Worm (Caenorhabditis elegans): ENCODE data around the gene K07H8.11.

Gene K07H8.11

ce11 chrIV:8260848-8261638 lies 14.1 kb downstream of the K07H8.11 start, which contains the start of gene vit-6 (continued):
- TF ChIP-seq mes-4 (tag; optimal IDR thresholded peaks at IDR 0.05) (no peak), attf-3 (GFP tag; conservative IDR thresholded peaks at IDR 0.05) (no peak), nhr-90 (tag; optimal IDR thresholded peaks at IDR 0.05) (no peak), snpc-1.1 (tag; optimal IDR thresholded peaks at IDR 0.05; ENCODE audit: insufficient read depth) (no peak), F49E8.2 (tag; optimal IDR thresholded peaks at IDR 0.05; ENCODE audit: insufficient read depth) (no peak), K12H6.12 (tag; optimal IDR thresholded peaks at IDR 0.05) (no peak), ceh-79 (tag; optimal IDR thresholded peaks at IDR 0.05) (no peak), mcd-1 (GFP tag; IDR thresholded peaks at IDR 0.05) (no peak; the same call in 1 of the 2 replicates), F23B12.7 (tag; optimal IDR thresholded peaks at IDR 0.05; ENCODE audit: insufficient read depth) (no peak), nhr-80 (tag; optimal IDR thresholded peaks at IDR 0.05) (peak; percentile 82), Y53F4B.3 (GFP tag; IDR thresholded peaks at IDR 0.05) (no peak), ztf-6 (GFP tag; IDR thresholded peaks at IDR 0.05) (no peak), chd-7 (tag; optimal IDR thresholded peaks at IDR 0.05) (no peak), hlh-12 (tag; optimal IDR thresholded peaks at IDR 0.05) (no peak), lag-1 (GFP tag; IDR thresholded peaks at IDR 0.05) (no peak), zfh-2 (GFP tag; conservative IDR thresholded peaks at IDR 0.05) (no peak; the same call in 1 of the 2 replicates), ets-4 (GFP tag; optimal IDR thresholded peaks at IDR 0.05) (peak; percentile 6), nfya-1 (tag; optimal IDR thresholded peaks at IDR 0.05; ENCODE audit: borderline replicate concordance, insufficient read depth) (no peak), D2030.7 (GFP tag; IDR thresholded peaks at IDR 0.05) (no peak), lsl-1 (GFP tag; optimal IDR thresholded peaks at IDR 0.05) (no peak), nhr-179 (tag; optimal IDR thresholded peaks at IDR 0.05) (no peak), F22D6.2 (tag; optimal IDR thresholded peaks at IDR 0.05) (no peak), dpl-1 (GFP tag; optimal IDR thresholded peaks at IDR 0.05) (no peak), ztf-22 (GFP tag; optimal IDR thresholded peaks at IDR 0.05) (peak; percentile 8), ccch-3 (GFP tag; optimal IDR thresholded peaks at IDR 0.05) (no peak), ztf-3 (GFP tag; optimal IDR thresholded peaks at IDR 0.05) (no peak), Y67H2A.10 (GFP tag; conservative IDR thresholded peaks at IDR 0.05) (no peak), let-607 (tag; optimal IDR thresholded peaks at IDR 0.05) (peak; percentile 73 to 78), snpc-1.3 (tag; optimal IDR thresholded peaks at IDR 0.05; ENCODE audit: insufficient read depth) (no peak), F57A8.1 (GFP tag; optimal IDR thresholded peaks at IDR 0.05) (no peak), akir-1 (GFP tag; optimal IDR thresholded peaks at IDR 0.05) (no peak), B0261.1 (tag; optimal IDR thresholded peaks at IDR 0.05) (no peak), unc-62 (GFP tag; optimal IDR thresholded peaks at IDR 0.05) (peak; percentile 91), hmg-20 (GFP tag; IDR thresholded peaks at IDR 0.05) (no peak), K11D2.4 (GFP tag; IDR thresholded peaks at IDR 0.05) (no peak), ceh-91 (GFP tag; IDR thresholded peaks at IDR 0.05) (no peak), athp-1 (tag; optimal IDR thresholded peaks at IDR 0.05) (no peak), hsf-1 (GFP tag; IDR thresholded peaks at IDR 0.05) (no peak), T26A5.8 (tag; optimal IDR thresholded peaks at IDR 0.05) (no peak), attf-6 (GFP tag; IDR thresholded peaks at IDR 0.05) (peak; percentile 30; the same call in 1 of the 2 replicates), lir-1 (GFP tag; conservative IDR thresholded peaks at IDR 0.05) (no peak), nhr-27 (tag; optimal IDR thresholded peaks at IDR 0.05) (no peak), B0336.3 (GFP tag; IDR thresholded peaks at IDR 0.05) (peak; percentile 63), T07F8.4 (tag; optimal IDR thresholded peaks at IDR 0.05) (no peak), gei-17 (GFP tag; optimal IDR thresholded peaks at IDR 0.05) (no peak)

All from whole organism, young adult.